Fruit fly (Drosophila melanogaster): ENCODE data around the gene CG13308.

CG13308 gene

dm6 chr3L:8841757-8842156 lies 33.4 kb downstream of the CG13308 start (continued):
- peak; percentile 76 for TF ChIP-seq caup (GFP tag; optimal IDR thresholded peaks at IDR 0.05; ENCODE audit: severe bottlenecking)
- peak; percentile 20 for TF ChIP-seq Sry-δ (GFP tag; optimal IDR thresholded peaks at IDR 0.05)
- peak; percentile 45; the same call in 1 of the 2 replicates for TF ChIP-seq CG10959 (GFP tag; IDR thresholded peaks at IDR 0.05)
- peak; percentile 65 for TF ChIP-seq CG8388 (GFP tag; optimal IDR thresholded peaks at IDR 0.05)
- TF ChIP-seq sc (optimal IDR thresholded peaks at IDR 0.05) = no peak
- TF ChIP-seq sc (GFP tag; optimal IDR thresholded peaks at IDR 0.05) = peak; percentile 46
- TF ChIP-seq CG3407 (GFP tag; optimal IDR thresholded peaks at IDR 0.05) = no peak
- TF ChIP-seq CG17385 (GFP tag; optimal IDR thresholded peaks at IDR 0.05) = peak; percentile 67
- no peak for TF ChIP-seq CG31388 (GFP tag; optimal IDR thresholded peaks at IDR 0.05)
- TF ChIP-seq pan (optimal IDR thresholded peaks at IDR 0.05) = no peak
- peak in 1 of 2 experiments; percentile 87 for TF ChIP-seq pan (GFP tag; optimal IDR thresholded peaks at IDR 0.05 in 1 of 2, IDR thresholded peaks at IDR 0.05 in 1 of 2)
- peak; percentile 52; the same call in 1 of the 3 replicates for TF ChIP-seq CG6175 (GFP tag; IDR thresholded peaks at IDR 0.05)
- TF ChIP-seq CG10462 (GFP tag; optimal IDR thresholded peaks at IDR 0.05) = peak; percentile 42
- peak; percentile 46 for TF ChIP-seq CG11723 (GFP tag; optimal IDR thresholded peaks at IDR 0.05)
- no peak for TF ChIP-seq crol (GFP tag; IDR thresholded peaks at IDR 0.05)
- TF ChIP-seq MTF-1 (GFP tag; optimal IDR thresholded peaks at IDR 0.05; ENCODE audit: borderline replicate concordance) = no peak
- no peak for TF ChIP-seq p53 (GFP tag; optimal IDR thresholded peaks at IDR 0.05)
- TF ChIP-seq CG12659 (GFP tag; optimal IDR thresholded peaks at IDR 0.05) = peak; percentile 77
- TF ChIP-seq CG17568 (GFP tag; optimal IDR thresholded peaks at IDR 0.05) = peak; percentile 61
- peak; percentile 57 for TF ChIP-seq CG9609 (GFP tag; optimal IDR thresholded peaks at IDR 0.05)
- TF ChIP-seq Hmx (GFP tag; optimal IDR thresholded peaks at IDR 0.05) = peak; percentile 31
- TF ChIP-seq ind (GFP tag; optimal IDR thresholded peaks at IDR 0.05) = peak; percentile 62
- TF ChIP-seq her (GFP tag; optimal IDR thresholded peaks at IDR 0.05) = peak; percentile 42
- TF ChIP-seq vfl (GFP tag; optimal IDR thresholded peaks at IDR 0.05) = no peak
- TF ChIP-seq CG2875 (GFP tag; optimal IDR thresholded peaks at IDR 0.05) = peak; percentile 42
- TF ChIP-seq CG15601 (tag; optimal IDR thresholded peaks at IDR 0.05) = peak; percentile 71
- TF ChIP-seq CG7556 (GFP tag; optimal IDR thresholded peaks at IDR 0.05) = peak; percentile 79
- TF ChIP-seq Max (GFP tag; optimal IDR thresholded peaks at IDR 0.05) = peak; percentile 45
- TF ChIP-seq unpg (GFP tag; optimal IDR thresholded peaks at IDR 0.05) = peak; percentile 81
- peak; percentile 70 for TF ChIP-seq Camta (GFP tag; optimal IDR thresholded peaks at IDR 0.05)
- TF ChIP-seq CG10565 (GFP tag; optimal IDR thresholded peaks at IDR 0.05) = no peak
- TF ChIP-seq bowl (GFP tag; IDR thresholded peaks at IDR 0.05) = peak; percentile 27; the same call in 1 of the 2 replicates
- TF ChIP-seq schlank (tag; optimal IDR thresholded peaks at IDR 0.05) = no peak
- TF ChIP-seq ase (GFP tag; IDR thresholded peaks at IDR 0.05) = peak; percentile 63
- peak; percentile 41; the same call in 1 of the 2 replicates for TF ChIP-seq MBD-R2 (GFP tag; IDR thresholded peaks at IDR 0.05)
- TF ChIP-seq CG6272 (GFP tag; IDR thresholded peaks at IDR 0.05) = peak; percentile 51; the same call in 1 of the 2 replicates
- TF ChIP-seq unc-4 (GFP tag; IDR thresholded peaks at IDR 0.05; ENCODE audit: partially characterized antibody) = no peak
- TF ChIP-seq CG7745 (tag; optimal IDR thresholded peaks at IDR 0.05) = no peak
- peak; percentile 77 for TF ChIP-seq CG18262 (tag; optimal IDR thresholded peaks at IDR 0.05)
- TF ChIP-seq CG6813 (GFP tag; optimal IDR thresholded peaks at IDR 0.05) = peak; percentile 68
- peak; percentile 86 for TF ChIP-seq CG7839 (tag; optimal IDR thresholded peaks at IDR 0.05)
- TF ChIP-seq vnd (GFP tag; IDR thresholded peaks at IDR 0.05; ENCODE audit: partially characterized antibody) = no peak
- peak; percentile 62 to 69 for TF ChIP-seq Pdp1 (GFP tag; optimal IDR thresholded peaks at IDR 0.05)
- TF ChIP-seq CG2116 (GFP tag; optimal IDR thresholded peaks at IDR 0.05) = peak; percentile 3
- TF ChIP-seq eyg (GFP tag; optimal IDR thresholded peaks at IDR 0.05) = peak; percentile 10
- peak; percentile 36 for TF ChIP-seq CG4854 (GFP tag; optimal IDR thresholded peaks at IDR 0.05)
- TF ChIP-seq Hand (GFP tag; optimal IDR thresholded peaks at IDR 0.05) = peak; percentile 63
- TF ChIP-seq CG16813 (GFP tag; IDR thresholded peaks at IDR 0.05; ENCODE audit: partially characterized antibody) = no peak
- TF ChIP-seq CG4282 (GFP tag; optimal IDR thresholded peaks at IDR 0.05) = no peak
- peak; percentile 77 for TF ChIP-seq D19A (tag; optimal IDR thresholded peaks at IDR 0.05)
